Fruit fly (Drosophila melanogaster): Measurements from ENCODE around the gene tgy.

- TF ChIP-seq lz (GFP tag; optimal IDR thresholded peaks at IDR 0.05) (peak; percentile 16), Sox102F (GFP tag; optimal IDR thresholded peaks at IDR 0.05) (no peak)
These were observed 45.8 kb upstream of the tgy start for dm6 chrX:19172955-19173354.
